Worm (Caenorhabditis elegans): ENCODE measurements around the gene C17H11.6.

Gene C17H11.6

DNA sequence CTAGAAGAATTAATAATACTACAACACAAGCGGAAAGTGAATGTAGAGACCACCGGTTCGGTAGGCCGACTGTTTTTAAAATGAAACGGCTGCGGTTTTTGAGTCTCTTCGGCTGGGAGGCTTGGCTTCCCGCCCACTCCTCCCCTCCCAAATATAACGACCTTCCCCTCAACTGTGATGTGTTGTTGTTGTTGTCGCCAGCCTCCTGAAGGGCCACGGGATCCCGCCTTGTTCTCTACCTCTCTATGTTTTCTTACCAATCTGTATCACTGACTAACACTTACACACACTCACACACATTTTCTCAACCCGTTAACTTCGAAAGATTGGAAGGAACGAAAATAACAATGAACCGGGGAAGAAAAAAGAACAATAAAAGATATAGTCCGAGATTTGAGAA is 30.0 kb upstream of the C17H11.6 start:
- TF ChIP-seq ceh-16 (tag; optimal IDR thresholded peaks at IDR 0.05) (no peak), egl-27 (tag; optimal IDR thresholded peaks at IDR 0.05) (no peak), peb-1 (tag; optimal IDR thresholded peaks at IDR 0.05) (no peak), ama-1 (optimal IDR thresholded peaks at IDR 0.05) (peak; percentile 52), nhr-12 (tag; optimal IDR thresholded peaks at IDR 0.05) (no peak), nhr-129 (tag; optimal IDR thresholded peaks at IDR 0.05) (peak; percentile 59), sma-3 (GFP tag; optimal IDR thresholded peaks at IDR 0.05) (peak; percentile 28), fos-1 (tag; optimal IDR thresholded peaks at IDR 0.05) (no peak), unc-62 (GFP tag; optimal IDR thresholded peaks at IDR 0.05) (no peak), lin-39 (tag; optimal IDR thresholded peaks at IDR 0.05) (no peak), sma-9 (GFP tag; optimal IDR thresholded peaks at IDR 0.05) (no peak), sma-9 (tag; optimal IDR thresholded peaks at IDR 0.05) (no peak), ztf-4 (tag; optimal IDR thresholded peaks at IDR 0.05) (no peak), lsy-2 (tag; optimal IDR thresholded peaks at IDR 0.05) (no peak)

DNA sequence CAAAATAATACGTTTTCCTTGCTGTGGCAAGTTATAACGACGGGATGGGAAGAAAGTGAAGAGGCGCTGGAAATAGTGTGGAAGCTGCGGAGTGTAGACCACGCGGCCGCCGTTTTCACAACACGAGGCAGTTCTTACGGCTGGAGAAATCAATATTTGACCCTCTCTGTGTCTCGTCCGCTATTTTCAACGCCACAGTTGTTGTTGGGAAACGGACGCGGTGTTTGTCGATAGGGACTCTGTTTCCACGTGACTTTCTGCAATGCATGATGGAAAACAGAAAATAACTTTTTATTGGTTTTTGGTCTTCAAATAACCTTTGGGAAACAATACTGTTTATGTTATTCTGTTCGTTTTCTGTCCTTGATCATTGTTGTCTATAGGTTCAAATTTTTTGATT is 28.3 kb upstream of the C17H11.6 start, which contains the start of gene K02A6.3:
Gene K02A6.3, minus strand, starts transcription at position 74 of the 400 bp plus-strand sequence.
- peak; percentile 76 for TF ChIP-seq gmeb-1 (tag; optimal IDR thresholded peaks at IDR 0.05)
- peak; percentile 94 for TF ChIP-seq C34F6.9 (tag; optimal IDR thresholded peaks at IDR 0.05)
- TF ChIP-seq F13H6.1 (tag; optimal IDR thresholded peaks at IDR 0.05), result peak; percentile 94
- TF ChIP-seq ama-1 (optimal IDR thresholded peaks at IDR 0.05), result peak; percentile 29
- no peak for TF ChIP-seq dmd-4 (tag; optimal IDR thresholded peaks at IDR 0.05)
- TF ChIP-seq ztf-4 (tag; optimal IDR thresholded peaks at IDR 0.05), result peak; percentile 86
- TF ChIP-seq nhr-12 (tag; optimal IDR thresholded peaks at IDR 0.05), result no peak
- no peak for TF ChIP-seq lin-39 (tag; optimal IDR thresholded peaks at IDR 0.05)
- TF ChIP-seq nhr-10 (tag; optimal IDR thresholded peaks at IDR 0.05), result no peak
- TF ChIP-seq elt-3 (tag; optimal IDR thresholded peaks at IDR 0.05), result no peak
- no peak for TF ChIP-seq ZK546.5 (tag; optimal IDR thresholded peaks at IDR 0.05)
- peak; percentile 64 for TF ChIP-seq skn-1 (tag; optimal IDR thresholded peaks at IDR 0.05)
- peak; percentile 80 for TF ChIP-seq mab-5 (tag; optimal IDR thresholded peaks at IDR 0.05)
- no peak for TF ChIP-seq unc-62 (GFP tag; optimal IDR thresholded peaks at IDR 0.05)
- TF ChIP-seq elt-1 (tag; optimal IDR thresholded peaks at IDR 0.05), result no peak
- TF ChIP-seq nhr-77 (tag; optimal IDR thresholded peaks at IDR 0.05), result no peak
- TF ChIP-seq mbf-1 (tag; optimal IDR thresholded peaks at IDR 0.05), result no peak
- TF ChIP-seq lsy-2 (tag; optimal IDR thresholded peaks at IDR 0.05), result peak; percentile 21 to 84
- TF ChIP-seq sma-9 (GFP tag; optimal IDR thresholded peaks at IDR 0.05), result peak; percentile 97
- no peak for TF ChIP-seq sma-9 (tag; optimal IDR thresholded peaks at IDR 0.05)
- TF ChIP-seq egl-27 (tag; optimal IDR thresholded peaks at IDR 0.05), result peak; percentile 48
- TF ChIP-seq lin-11 (tag; optimal IDR thresholded peaks at IDR 0.05), result peak; percentile 22
- no peak for TF ChIP-seq peb-1 (tag; optimal IDR thresholded peaks at IDR 0.05)
- no peak for TF ChIP-seq nhr-237 (tag; optimal IDR thresholded peaks at IDR 0.05)
- peak; percentile 60 for TF ChIP-seq sem-4 (tag; optimal IDR thresholded peaks at IDR 0.05)
- no peak for TF ChIP-seq unc-39 (tag; optimal IDR thresholded peaks at IDR 0.05)
- no peak for TF ChIP-seq nhr-23 (tag; optimal IDR thresholded peaks at IDR 0.05)
- TF ChIP-seq Y55F3AM.14 (GFP tag; optimal IDR thresholded peaks at IDR 0.05), result peak; percentile 79
- peak; percentile 81 for TF ChIP-seq nhr-6 (tag; optimal IDR thresholded peaks at IDR 0.05)
- TF ChIP-seq fos-1 (tag; optimal IDR thresholded peaks at IDR 0.05), result peak; percentile 72
- peak; percentile 53 for TF ChIP-seq lin-13 (GFP tag; optimal IDR thresholded peaks at IDR 0.05)
- no peak for TF ChIP-seq ztf-1 (GFP tag; conservative IDR thresholded peaks at IDR 0.05)
- TF ChIP-seq ceh-82 (tag; optimal IDR thresholded peaks at IDR 0.05), result no peak
- no peak for TF ChIP-seq nhr-11 (tag; optimal IDR thresholded peaks at IDR 0.05)
- peak; percentile 93 for TF ChIP-seq crh-2 (tag; optimal IDR thresholded peaks at IDR 0.05)
- peak; percentile 96 for TF ChIP-seq nhr-25 (tag; optimal IDR thresholded peaks at IDR 0.05)
- peak; percentile 96 for TF ChIP-seq nhr-129 (tag; optimal IDR thresholded peaks at IDR 0.05)
- no peak for TF ChIP-seq R02D3.7 (tag; optimal IDR thresholded peaks at IDR 0.05)
- no peak for TF ChIP-seq zag-1 (tag; optimal IDR thresholded peaks at IDR 0.05)
- TF ChIP-seq nhr-21 (tag; optimal IDR thresholded peaks at IDR 0.05), result peak; percentile 92
- peak; percentile 88 to 97 for TF ChIP-seq mdl-1 (tag; optimal IDR thresholded peaks at IDR 0.05)
- TF ChIP-seq aly-2 (tag; optimal IDR thresholded peaks at IDR 0.05), result no peak
- peak; percentile 95 for TF ChIP-seq sma-3 (GFP tag; optimal IDR thresholded peaks at IDR 0.05)
- TF ChIP-seq ceh-16 (tag; optimal IDR thresholded peaks at IDR 0.05), result no peak
- peak; percentile 93 for TF ChIP-seq blmp-1 (tag; optimal IDR thresholded peaks at IDR 0.05; ENCODE audit: insufficient read depth)
- TF ChIP-seq ztf-11 (tag; optimal IDR thresholded peaks at IDR 0.05), result no peak
- peak; percentile 61 for TF ChIP-seq unc-55 (GFP tag; optimal IDR thresholded peaks at IDR 0.05)
- TF ChIP-seq alr-1 (tag; optimal IDR thresholded peaks at IDR 0.05), result no peak
- TF ChIP-seq snpc-4 (tag; optimal IDR thresholded peaks at IDR 0.05), result peak; percentile 27

Data from whole organism, L2 larva.